Comparison of ENCODE assay signal across 3 worm cellular contexts in genomic region chrIV:390279-390678, ce11.
TF ChIP-seq lines count a peak whose summit lies in the region.

Gene ears-2, minus strand, starts transcription at chrIV:390468.
Gene uncp-18, plus strand, starts transcription at chrIV:390560.

TF ChIP-seq in whole organism, L1 larva, 84 proteins besides CTCF, POLR2A, EP300 and RAD21 (continued from another document and continues in another):
- TF ChIP-seq unc-62 (GFP tag; optimal IDR thresholded peaks at IDR 0.05; lab: Kevin White, UChicago) (no peak), ceh-88 (GFP tag; IDR thresholded peaks at IDR 0.05; lab: Robert Waterston, UW) (peak; percentile 65), sup-37 (GFP tag; optimal IDR thresholded peaks at IDR 0.05; lab: Kevin White, UChicago) (peak; percentile 70), fkh-8 (tag; optimal IDR thresholded peaks at IDR 0.05; lab: Kevin White, UChicago) (peak; percentile 86), nhr-12 (tag; optimal IDR thresholded peaks at IDR 0.05; lab: Kevin White, UChicago) (no peak), unc-86 (tag; optimal IDR thresholded peaks at IDR 0.05; lab: Kevin White, UChicago) (peak; percentile 89), zag-1 (tag; optimal IDR thresholded peaks at IDR 0.05; lab: Kevin White, UChicago) (no peak), zip-4 (GFP tag; optimal IDR thresholded peaks at IDR 0.05; lab: Kevin White, UChicago) (peak; percentile 65), fkh-4 (tag; optimal IDR thresholded peaks at IDR 0.05; lab: Kevin White, UChicago; ENCODE audit: borderline replicate concordance) (peak; percentile 56), lin-39 (tag; optimal IDR thresholded peaks at IDR 0.05; lab: Kevin White, UChicago) (peak; percentile 63), nhr-237 (tag; optimal IDR thresholded peaks at IDR 0.05; lab: Kevin White, UChicago) (peak; percentile 41), swsn-7 (tag; optimal IDR thresholded peaks at IDR 0.05; lab: Kevin White, UChicago) (peak; percentile 95), skn-1 (tag; optimal IDR thresholded peaks at IDR 0.05; lab: Kevin White, UChicago) (peak; percentile 95), lsy-2 (tag; optimal IDR thresholded peaks at IDR 0.05; lab: Kevin White, UChicago) (peak; percentile 94), tbx-2 (tag; optimal IDR thresholded peaks at IDR 0.05; lab: Kevin White, UChicago) (peak; percentile 93), vab-15 (tag; optimal IDR thresholded peaks at IDR 0.05; lab: Kevin White, UChicago) (peak; percentile 87), lin-35 (GFP tag; optimal IDR thresholded peaks at IDR 0.05; lab: Kevin White, UChicago) (peak; percentile 73 to 80), lin-14 (GFP tag; optimal IDR thresholded peaks at IDR 0.05; lab: Kevin White, UChicago) (peak; percentile 88), nhr-90 (tag; optimal IDR thresholded peaks at IDR 0.05; lab: Kevin White, UChicago; ENCODE audit: poor library complexity) (peak; percentile 95), unc-30 (tag; optimal IDR thresholded peaks at IDR 0.05; lab: Kevin White, UChicago) (no peak), nhr-11 (tag; optimal IDR thresholded peaks at IDR 0.05; lab: Kevin White, UChicago) (peak; percentile 52), ceh-63 (GFP tag; optimal IDR thresholded peaks at IDR 0.05; lab: Kevin White, UChicago) (no peak), lin-13 (GFP tag; optimal IDR thresholded peaks at IDR 0.05; lab: Kevin White, UChicago) (peak; percentile 83), pag-3 (tag; optimal IDR thresholded peaks at IDR 0.05; lab: Kevin White, UChicago; ENCODE audit: borderline replicate concordance, insufficient read depth) (no peak), ets-5 (GFP tag; IDR thresholded peaks at IDR 0.05; lab: Robert Waterston, UW) (no peak), mab-9 (GFP tag; IDR thresholded peaks at IDR 0.05; lab: Robert Waterston, UW) (peak; percentile 64; the same call in 1 of the 2 replicates), nhr-77 (tag; optimal IDR thresholded peaks at IDR 0.05; lab: Kevin White, UChicago) (no peak), F16B12.6 (tag; optimal IDR thresholded peaks at IDR 0.05; lab: Kevin White, UChicago) (peak; percentile 67), snpc-4 (tag; optimal IDR thresholded peaks at IDR 0.05; lab: Kevin White, UChicago) (peak; percentile 83), ceh-8 (GFP tag; optimal IDR thresholded peaks at IDR 0.05; lab: Kevin White, UChicago) (peak; percentile 77), elt-3 (tag; optimal IDR thresholded peaks at IDR 0.05; lab: Kevin White, UChicago) (peak in 2 of 6 experiments; percentile 57 to 89), lir-3 (tag; optimal IDR thresholded peaks at IDR 0.05; lab: Kevin White, UChicago; ENCODE audit: poor library complexity) (peak; percentile 86), elt-2 (tag; optimal IDR thresholded peaks at IDR 0.05; lab: Kevin White, UChicago) (peak; percentile 74), efl-3 (GFP tag; optimal IDR thresholded peaks at IDR 0.05; lab: Kevin White, UChicago) (peak; percentile 76), pax-3 (tag; optimal IDR thresholded peaks at IDR 0.05; lab: Kevin White, UChicago) (peak; percentile 89), pqm-1 (tag; optimal IDR thresholded peaks at IDR 0.05; lab: Kevin White, UChicago) (no peak), hpl-2 (GFP tag; optimal IDR thresholded peaks at IDR 0.05; lab: Kevin White, UChicago) (peak; percentile 60), dsc-1 (tag; optimal IDR thresholded peaks at IDR 0.05; lab: Kevin White, UChicago) (peak; percentile 93), C04F5.9 (tag; optimal IDR thresholded peaks at IDR 0.05; lab: Kevin White, UChicago) (peak; percentile 73), Y116A8C.19 (tag; optimal IDR thresholded peaks at IDR 0.05; lab: Kevin White, UChicago; ENCODE audit: borderline replicate concordance) (peak; percentile 7), fkh-10 (GFP tag; optimal IDR thresholded peaks at IDR 0.05; lab: Kevin White, UChicago) (peak; percentile 78), aha-1 (tag; optimal IDR thresholded peaks at IDR 0.05; lab: Kevin White, UChicago) (no peak), rnt-1 (tag; optimal IDR thresholded peaks at IDR 0.05; lab: Kevin White, UChicago) (peak; percentile 97)

TF ChIP-seq in whole organism, L3 larva, 47 proteins besides CTCF, POLR2A, EP300 and RAD21 (continued from another document):
- TF ChIP-seq ama-1 (optimal IDR thresholded peaks at IDR 0.05; lab: Kevin White, UChicago) (peak; percentile 27), nhr-25 (tag; optimal IDR thresholded peaks at IDR 0.05; lab: Kevin White, UChicago) (peak; percentile 72), tbx-2 (tag; optimal IDR thresholded peaks at IDR 0.05; lab: Kevin White, UChicago) (peak; percentile 83), elt-2 (tag; optimal IDR thresholded peaks at IDR 0.05; lab: Kevin White, UChicago) (peak; percentile 73), nfya-1 (tag; optimal IDR thresholded peaks at IDR 0.05; lab: Kevin White, UChicago; ENCODE audit: insufficient read depth) (peak; percentile 80), eor-1 (tag; optimal IDR thresholded peaks at IDR 0.05; lab: Kevin White, UChicago) (no peak), elt-1 (tag; optimal IDR thresholded peaks at IDR 0.05; lab: Kevin White, UChicago) (peak; percentile 34), nhr-23 (tag; optimal IDR thresholded peaks at IDR 0.05; lab: Kevin White, UChicago) (peak; percentile 92), daf-12 (tag; optimal IDR thresholded peaks at IDR 0.05; lab: Kevin White, UChicago) (no peak), nhr-43 (tag; optimal IDR thresholded peaks at IDR 0.05; lab: Kevin White, UChicago; ENCODE audit: poor library complexity, severe bottlenecking) (peak; percentile 97), lsy-12 (tag; optimal IDR thresholded peaks at IDR 0.05; lab: Kevin White, UChicago) (peak; percentile 86), lin-15B (tag; optimal IDR thresholded peaks at IDR 0.05; lab: Kevin White, UChicago) (peak; percentile 79), lin-39 (tag; optimal IDR thresholded peaks at IDR 0.05; lab: Kevin White, UChicago) (peak; percentile 88), ceh-28 (tag; optimal IDR thresholded peaks at IDR 0.05; lab: Kevin White, UChicago) (peak; percentile 86)
TF ChIP-seq in whole organism, L3 larva: peak in this region for 26.

TF ChIP-seq in whole organism, young adult, 124 proteins besides CTCF, POLR2A, EP300 and RAD21 (continued from another document and continues in another):
- TF ChIP-seq ceh-79 (tag; optimal IDR thresholded peaks at IDR 0.05; lab: Kevin White, UChicago) (peak; percentile 31), lag-1 (GFP tag; IDR thresholded peaks at IDR 0.05; lab: Robert Waterston, UW) (no peak), madf-10 (tag; optimal IDR thresholded peaks at IDR 0.05; lab: Kevin White, UChicago) (peak; percentile 89), ztf-26 (tag; optimal IDR thresholded peaks at IDR 0.05; lab: Kevin White, UChicago) (peak; percentile 56), xnd-1 (tag; optimal IDR thresholded peaks at IDR 0.05; lab: Kevin White, UChicago) (no peak), ztf-28 (GFP tag; IDR thresholded peaks at IDR 0.05; lab: Robert Waterston, UW) (peak; percentile 90), lin-26 (GFP tag; IDR thresholded peaks at IDR 0.05; lab: Robert Waterston, UW) (peak; percentile 67; the same call in 1 of the 2 replicates), F57A8.1 (GFP tag; optimal IDR thresholded peaks at IDR 0.05; lab: Kevin White, UChicago) (peak; percentile 32), lin-54 (GFP tag; optimal IDR thresholded peaks at IDR 0.05; lab: Kevin White, UChicago) (peak; percentile 85), ztf-18 (tag; optimal IDR thresholded peaks at IDR 0.05; lab: Kevin White, UChicago) (peak; percentile 63), mcd-1 (GFP tag; IDR thresholded peaks at IDR 0.05; lab: Robert Waterston, UW) (peak; percentile 89), cebp-1 (GFP tag; IDR thresholded peaks at IDR 0.05; lab: Robert Waterston, UW) (peak; percentile 73), cebp-1 (tag; optimal IDR thresholded peaks at IDR 0.05; lab: Kevin White, UChicago) (peak; percentile 90), nhr-90 (tag; optimal IDR thresholded peaks at IDR 0.05; lab: Kevin White, UChicago) (peak; percentile 68), gei-17 (GFP tag; optimal IDR thresholded peaks at IDR 0.05; lab: Kevin White, UChicago) (peak; percentile 63), attf-5 (GFP tag; optimal IDR thresholded peaks at IDR 0.05; lab: Kevin White, UChicago) (peak; percentile 98), lir-1 (GFP tag; conservative IDR thresholded peaks at IDR 0.05; lab: Robert Waterston, UW) (peak; percentile 75), nhr-27 (tag; optimal IDR thresholded peaks at IDR 0.05; lab: Kevin White, UChicago) (no peak), C06A6.2 (GFP tag; conservative IDR thresholded peaks at IDR 0.05; lab: Robert Waterston, UW) (peak; percentile 97), fkh-3 (tag; optimal IDR thresholded peaks at IDR 0.05; lab: Kevin White, UChicago) (peak; percentile 5), ekl-4 (GFP tag; IDR thresholded peaks at IDR 0.05; lab: Robert Waterston, UW) (peak; percentile 73), lin-40 (tag; optimal IDR thresholded peaks at IDR 0.05; lab: Kevin White, UChicago) (peak; percentile 89), ztf-25 (GFP tag; IDR thresholded peaks at IDR 0.05; lab: Robert Waterston, UW) (peak; percentile 96), nhr-179 (tag; optimal IDR thresholded peaks at IDR 0.05; lab: Kevin White, UChicago) (no peak), Y53F4B.3 (GFP tag; IDR thresholded peaks at IDR 0.05; lab: Robert Waterston, UW) (no peak), tbx-9 (tag; optimal IDR thresholded peaks at IDR 0.05; lab: Kevin White, UChicago; ENCODE audit: borderline replicate concordance) (no peak), lin-35 (GFP tag; optimal IDR thresholded peaks at IDR 0.05; lab: Kevin White, UChicago) (peak in 2 of 3 experiments; percentile 76 to 88), rpc-1 (optimal IDR thresholded peaks at IDR 0.05; lab: Kevin White, UChicago) (peak; percentile 68), rpc-1 (tag; optimal IDR thresholded peaks at IDR 0.05; lab: Kevin White, UChicago) (peak; percentile 3), F22D6.2 (tag; optimal IDR thresholded peaks at IDR 0.05; lab: Kevin White, UChicago) (peak; percentile 41), bed-2 (GFP tag; IDR thresholded peaks at IDR 0.05; lab: Robert Waterston, UW) (peak; percentile 75), mel-28 (tag; optimal IDR thresholded peaks at IDR 0.05; lab: Kevin White, UChicago; ENCODE audit: borderline replicate concordance) (peak; percentile 33), snpc-4 (GFP tag; optimal IDR thresholded peaks at IDR 0.05; lab: Kevin White, UChicago) (peak; percentile 43), snpc-4 (tag; optimal IDR thresholded peaks at IDR 0.05; lab: Kevin White, UChicago) (peak; percentile 58 to 88 (median 74)), K11D2.4 (GFP tag; IDR thresholded peaks at IDR 0.05; lab: Robert Waterston, UW) (peak; percentile 81), hrde-1 (tag; optimal IDR thresholded peaks at IDR 0.05; lab: Kevin White, UChicago; ENCODE audit: borderline replicate concordance) (peak; percentile 34), ets-4 (GFP tag; optimal IDR thresholded peaks at IDR 0.05; lab: Kevin White, UChicago) (no peak), nhr-80 (tag; optimal IDR thresholded peaks at IDR 0.05; lab: Kevin White, UChicago) (peak; percentile 75), atf-7 (tag; optimal IDR thresholded peaks at IDR 0.05; lab: Kevin White, UChicago) (peak; percentile 63), hmg-1.2 (GFP tag; IDR thresholded peaks at IDR 0.05; lab: Robert Waterston, UW) (peak; percentile 73), nfya-2 (GFP tag; IDR thresholded peaks at IDR 0.05; lab: Robert Waterston, UW) (no peak), Y56A3A.18 (GFP tag; IDR thresholded peaks at IDR 0.05; lab: Robert Waterston, UW) (no peak), B0019.2 (GFP tag; conservative IDR thresholded peaks at IDR 0.05; lab: Robert Waterston, UW) (peak; percentile 65; the same call in 1 of the 2 replicates), hlh-12 (tag; optimal IDR thresholded peaks at IDR 0.05; lab: Kevin White, UChicago) (no peak), aptf-3 (GFP tag; IDR thresholded peaks at IDR 0.05; lab: Robert Waterston, UW) (no peak), nhr-120 (GFP tag; IDR thresholded peaks at IDR 0.05; lab: Robert Waterston, UW) (no peak), T07F8.4 (tag; optimal IDR thresholded peaks at IDR 0.05; lab: Kevin White, UChicago) (peak; percentile 74), C17E4.6 (GFP tag; IDR thresholded peaks at IDR 0.05; lab: Robert Waterston, UW) (peak; percentile 72; the same call in 1 of the 2 replicates), efl-1 (GFP tag; optimal IDR thresholded peaks at IDR 0.05; lab: Kevin White, UChicago) (peak; percentile 34), madf-6 (GFP tag; IDR thresholded peaks at IDR 0.05; lab: Robert Waterston, UW) (peak; percentile 65), zfh-2 (GFP tag; conservative IDR thresholded peaks at IDR 0.05; lab: Robert Waterston, UW) (peak; percentile 93), egl-44 (GFP tag; IDR thresholded peaks at IDR 0.05; lab: Robert Waterston, UW) (peak; percentile 89), Y79H2A.3 (GFP tag; conservative IDR thresholded peaks at IDR 0.05; lab: Robert Waterston, UW) (peak; percentile 71; the same call in 1 of the 2 replicates), him-1 (tag; optimal IDR thresholded peaks at IDR 0.05; lab: Kevin White, UChicago) (peak; percentile 78), mes-4 (tag; optimal IDR thresholded peaks at IDR 0.05; lab: Kevin White, UChicago) (no peak), tlf-1 (GFP tag; optimal IDR thresholded peaks at IDR 0.05; lab: Kevin White, UChicago) (peak; percentile 87), Y95B8A.8 (GFP tag; IDR thresholded peaks at IDR 0.05; lab: Robert Waterston, UW) (peak; percentile 88), unc-62 (GFP tag; optimal IDR thresholded peaks at IDR 0.05; lab: Kevin White, UChicago) (no peak), F52B5.7 (tag; optimal IDR thresholded peaks at IDR 0.05; lab: Kevin White, UChicago) (peak; percentile 80), B0336.3 (GFP tag; IDR thresholded peaks at IDR 0.05; lab: Robert Waterston, UW) (peak; percentile 93), die-1 (tag; optimal IDR thresholded peaks at IDR 0.05; lab: Kevin White, UChicago) (peak; percentile 62), K12H6.12 (tag; optimal IDR thresholded peaks at IDR 0.05; lab: Kevin White, UChicago) (peak; percentile 81), hmg-20 (GFP tag; IDR thresholded peaks at IDR 0.05; lab: Robert Waterston, UW) (peak; percentile 49; the same call in 1 of the 2 replicates), T26A5.8 (tag; optimal IDR thresholded peaks at IDR 0.05; lab: Kevin White, UChicago) (no peak), unc-130 (GFP tag; optimal IDR thresholded peaks at IDR 0.05; lab: Kevin White, UChicago) (peak; percentile 94), B0261.1 (tag; optimal IDR thresholded peaks at IDR 0.05; lab: Kevin White, UChicago) (peak; percentile 22), hlh-26 (GFP tag; conservative IDR thresholded peaks at IDR 0.05; lab: Robert Waterston, UW) (no peak), snpc-3.4 (tag; optimal IDR thresholded peaks at IDR 0.05; lab: Kevin White, UChicago) (peak; percentile 85), ztf-22 (GFP tag; optimal IDR thresholded peaks at IDR 0.05; lab: Kevin White, UChicago) (peak; percentile 28), madf-8 (GFP tag; conservative IDR thresholded peaks at IDR 0.05; lab: Robert Waterston, UW) (0 out of 2 replicates have a peak, but pooled peaks have one; percentile 22), D2030.7 (GFP tag; IDR thresholded peaks at IDR 0.05; lab: Robert Waterston, UW) (peak; percentile 93), Y67H2A.10 (GFP tag; conservative IDR thresholded peaks at IDR 0.05; lab: Robert Waterston, UW) (peak; percentile 84), ceh-58 (GFP tag; IDR thresholded peaks at IDR 0.05; lab: Robert Waterston, UW) (no peak), dox-1 (GFP tag; IDR thresholded peaks at IDR 0.05; lab: Robert Waterston, UW) (peak; percentile 97), sdz-38 (tag; optimal IDR thresholded peaks at IDR 0.05; lab: Kevin White, UChicago) (no peak), nfyb-1 (GFP tag; IDR thresholded peaks at IDR 0.05; lab: Robert Waterston, UW) (peak; percentile 90), snpc-1.3 (tag; optimal IDR thresholded peaks at IDR 0.05; lab: Kevin White, UChicago; ENCODE audit: insufficient read depth) (peak; percentile 82), snpc-1.1 (tag; optimal IDR thresholded peaks at IDR 0.05; lab: Kevin White, UChicago; ENCODE audit: insufficient read depth) (peak; percentile 66), sea-2 (GFP tag; IDR thresholded peaks at IDR 0.05; lab: Robert Waterston, UW) (no peak)
